Fruit fly (Drosophila melanogaster): ENCODE measurements around the gene CG12483.

DNA sequence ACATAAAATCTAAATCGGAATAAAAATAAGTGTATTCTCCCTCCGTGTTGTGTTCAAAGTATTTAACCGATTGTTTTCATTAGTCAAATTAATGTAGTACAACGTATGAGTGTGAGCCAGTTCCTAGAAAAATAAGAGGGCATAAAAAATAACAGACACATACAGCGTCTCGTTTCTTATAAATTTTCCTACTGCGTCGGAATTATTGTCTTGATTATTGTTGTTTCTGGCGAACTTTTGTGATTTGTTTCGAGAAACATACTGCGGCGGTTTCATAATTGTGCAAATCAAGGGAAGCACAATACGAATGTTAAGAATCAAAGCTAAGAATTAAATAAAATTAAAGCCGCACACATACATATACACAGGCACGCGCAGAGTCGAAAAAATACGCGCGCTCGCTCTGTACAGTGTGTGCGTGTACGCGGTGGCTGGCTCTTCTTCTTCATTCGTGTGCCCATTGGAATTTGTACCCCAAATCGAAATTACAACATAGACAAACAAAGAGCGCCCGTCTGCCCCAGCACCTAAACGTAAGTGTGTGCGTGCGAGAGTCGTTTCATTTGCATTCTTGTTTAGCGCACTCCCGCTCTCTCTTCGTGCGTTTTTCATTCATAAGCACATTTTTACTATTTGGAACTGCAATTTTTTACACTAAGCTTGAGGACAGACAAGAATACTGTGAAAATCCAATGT is 34.0 kb upstream of the CG12483 start:
- peak; percentile 35 for TF ChIP-seq CG13894 (tag; optimal IDR thresholded peaks at IDR 0.05)
- TF ChIP-seq gcm (GFP tag; optimal IDR thresholded peaks at IDR 0.05), result no peak
- TF ChIP-seq h (optimal IDR thresholded peaks at IDR 0.05), result no peak
- TF ChIP-seq CG12104 (GFP tag; optimal IDR thresholded peaks at IDR 0.05), result no peak
- TF ChIP-seq Dll (GFP tag; IDR thresholded peaks at IDR 0.05; ENCODE audit: partially characterized antibody), result no peak
- no peak for TF ChIP-seq Hey (tag; optimal IDR thresholded peaks at IDR 0.05)
- peak; percentile 51 for TF ChIP-seq Awh (GFP tag; IDR thresholded peaks at IDR 0.05)
- peak; percentile 45 for TF ChIP-seq CG6254 (GFP tag; optimal IDR thresholded peaks at IDR 0.05)
- no peak for TF ChIP-seq pros (GFP tag; optimal IDR thresholded peaks at IDR 0.05)
- no peak for TF ChIP-seq unc-4 (GFP tag; IDR thresholded peaks at IDR 0.05; ENCODE audit: partially characterized antibody)
- no peak for TF ChIP-seq CG1603 (tag; optimal IDR thresholded peaks at IDR 0.05)
- no peak for TF ChIP-seq D19A (tag; optimal IDR thresholded peaks at IDR 0.05)

Measured in whole organism, embryonic.